Worm (Caenorhabditis elegans): ENCODE measurements around the gene mccc-2.

The mccc-2 gene

DNA sequence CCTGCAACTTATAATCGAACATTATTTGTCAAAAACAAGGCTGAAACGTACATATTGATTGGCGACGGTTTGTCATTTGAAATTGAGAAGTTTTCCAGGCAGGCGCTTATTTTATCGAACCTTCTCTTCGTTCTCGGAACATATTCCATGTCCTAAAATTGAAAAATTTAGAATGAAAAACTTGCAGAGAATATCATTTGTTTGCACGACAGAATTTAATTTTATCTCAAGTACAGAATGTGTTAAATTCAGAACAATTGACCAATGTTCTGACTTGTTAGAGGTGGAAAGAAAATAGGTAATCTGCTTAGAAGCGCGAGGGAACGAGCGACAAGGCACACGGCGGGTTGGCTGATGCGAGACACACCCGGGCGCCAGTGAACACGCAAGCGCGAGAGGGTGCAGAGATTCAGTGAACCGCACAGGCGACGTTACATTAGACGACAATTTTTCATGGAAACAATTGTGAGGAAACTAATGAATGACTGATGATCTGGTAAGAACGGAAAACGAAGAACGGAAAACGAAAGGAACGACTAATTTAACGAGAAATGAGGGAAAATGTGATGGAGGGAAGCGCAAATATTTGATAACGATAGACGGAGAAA is 36.7 kb downstream of the mccc-2 start (continued):
- TF ChIP-seq lin-38 (GFP tag; IDR thresholded peaks at IDR 0.05): peak; percentile 40; the same call in 1 of the 2 replicates
- TF ChIP-seq F10B5.3 (tag; optimal IDR thresholded peaks at IDR 0.05): no peak
- peak; percentile 59 for TF ChIP-seq mes-2 (tag; optimal IDR thresholded peaks at IDR 0.05; ENCODE audit: poor library complexity, severe bottlenecking)
- peak; percentile 39 for TF ChIP-seq T20F7.1 (GFP tag; optimal IDR thresholded peaks at IDR 0.05)
- no peak for TF ChIP-seq ceh-44 (GFP tag; IDR thresholded peaks at IDR 0.05)
- no peak for TF ChIP-seq egl-27 (tag; optimal IDR thresholded peaks at IDR 0.05)
- peak; percentile 65 for TF ChIP-seq hlh-30 (tag; optimal IDR thresholded peaks at IDR 0.05; ENCODE audit: insufficient read depth)
- peak; percentile 69 for TF ChIP-seq Y48G9A.11 (GFP tag; IDR thresholded peaks at IDR 0.05)
- TF ChIP-seq snpc-1.2 (GFP tag; IDR thresholded peaks at IDR 0.05): no peak
- TF ChIP-seq dmd-9 (GFP tag; IDR thresholded peaks at IDR 0.05): 0 out of 2 replicates have a peak, but pooled peaks have one; percentile 7
- TF ChIP-seq zip-2 (tag; optimal IDR thresholded peaks at IDR 0.05): no peak
- TF ChIP-seq arid-1 (GFP tag; conservative IDR thresholded peaks at IDR 0.05): no peak
- TF ChIP-seq daf-8 (GFP tag; IDR thresholded peaks at IDR 0.05): no peak
- TF ChIP-seq lin-1 (GFP tag; IDR thresholded peaks at IDR 0.05): peak; percentile 39
- no peak for TF ChIP-seq mdl-1 (tag; optimal IDR thresholded peaks at IDR 0.05)
- peak; percentile 83 for TF ChIP-seq egl-43 (GFP tag; IDR thresholded peaks at IDR 0.05)
- no peak for TF ChIP-seq nhr-42 (GFP tag; IDR thresholded peaks at IDR 0.05)
- no peak for TF ChIP-seq unc-130 (GFP tag; optimal IDR thresholded peaks at IDR 0.05)
- no peak for TF ChIP-seq nhr-102 (tag; optimal IDR thresholded peaks at IDR 0.05)
- TF ChIP-seq tag-97 (GFP tag; IDR thresholded peaks at IDR 0.05): no peak
- no peak for TF ChIP-seq ZK546.5 (tag; optimal IDR thresholded peaks at IDR 0.05)
- no peak for TF ChIP-seq lir-3 (tag; optimal IDR thresholded peaks at IDR 0.05)
- TF ChIP-seq mxl-2 (GFP tag; conservative IDR thresholded peaks at IDR 0.05): no peak
- TF ChIP-seq daf-12 (tag; optimal IDR thresholded peaks at IDR 0.05): no peak

DNA sequence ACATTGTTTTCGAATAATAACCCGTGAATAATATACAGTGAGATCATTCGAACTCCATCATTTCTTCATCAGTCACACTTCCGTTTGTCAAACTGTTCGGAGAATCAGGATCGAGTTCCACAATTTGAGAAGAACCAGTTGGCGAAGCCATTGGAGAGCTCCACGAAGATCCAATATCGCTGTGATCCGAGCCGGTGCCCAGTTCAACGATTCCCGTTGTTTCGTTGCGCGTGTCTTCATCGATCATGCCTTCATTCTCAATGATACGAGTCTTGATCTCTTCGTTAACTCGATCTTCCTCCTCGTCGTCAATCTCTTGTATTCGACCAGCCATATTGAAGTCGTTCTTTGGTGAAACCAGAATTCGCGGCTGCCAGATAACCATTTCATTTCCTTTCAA is 37.5 kb downstream of the mccc-2 start:
- 0 out of 2 replicates have a peak, but pooled peaks have one; percentile 54 for TF ChIP-seq ZK337.2 (GFP tag; IDR thresholded peaks at IDR 0.05)
- 0 out of 4 replicates have a peak, but pooled peaks of 1 of the 2 experiments have one; percentile 6 for TF ChIP-seq madf-5 (GFP tag; IDR thresholded peaks at IDR 0.05)
- TF ChIP-seq mxl-2 (GFP tag; conservative IDR thresholded peaks at IDR 0.05): peak; percentile 49; the same call in 1 of the 2 replicates
- TF ChIP-seq tra-1 (GFP tag; IDR thresholded peaks at IDR 0.05): 0 out of 2 replicates have a peak, but pooled peaks have one; percentile 9
- TF ChIP-seq D1046.2 (GFP tag; IDR thresholded peaks at IDR 0.05): no peak

DNA sequence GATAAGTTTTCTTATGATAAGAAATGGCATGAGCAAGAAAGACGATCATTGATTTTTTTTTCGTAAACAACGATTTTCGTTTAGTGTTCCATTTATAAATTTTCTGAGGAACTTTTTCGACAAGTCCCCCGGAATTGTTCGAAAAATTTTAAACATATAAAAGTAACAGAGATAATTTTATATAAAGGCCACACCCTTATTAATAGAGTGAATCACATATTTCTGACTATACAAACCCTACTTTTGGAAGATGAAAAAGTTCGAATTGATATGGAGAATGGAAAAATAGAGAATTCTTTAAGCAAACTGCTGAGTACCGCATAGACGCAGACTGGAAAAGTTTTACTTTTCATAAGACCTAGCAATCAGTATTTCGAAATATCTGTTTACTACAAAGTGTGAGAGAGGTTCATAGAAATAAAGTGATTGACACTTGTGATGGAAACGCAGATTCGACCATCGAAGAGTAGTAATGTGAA is 38.0 kb downstream of the mccc-2 start:
- TF ChIP-seq snpc-1.2 (GFP tag; IDR thresholded peaks at IDR 0.05) (peak; percentile 46; the same call in 1 of the 2 replicates), unc-39 (tag; optimal IDR thresholded peaks at IDR 0.05) (no peak), F26F4.8 (GFP tag; conservative IDR thresholded peaks at IDR 0.05) (no peak), pha-4 (GFP tag; IDR thresholded peaks at IDR 0.05) (peak; percentile 81), pha-4 (tag; optimal IDR thresholded peaks at IDR 0.05) (peak; percentile 82), php-3 (GFP tag; IDR thresholded peaks at IDR 0.05) (peak; percentile 29; the same call in 1 of the 2 replicates), nhr-28 (tag; optimal IDR thresholded peaks at IDR 0.05) (peak; percentile 74), madf-5 (GFP tag; IDR thresholded peaks at IDR 0.05) (peak in 1 of 2 experiments; percentile 4; a peak in 1 of 4 replicates), nhr-111 (GFP tag; optimal IDR thresholded peaks at IDR 0.05) (peak; percentile 58), mes-2 (tag; optimal IDR thresholded peaks at IDR 0.05; ENCODE audit: poor library complexity, severe bottlenecking) (peak; percentile 63), R02D3.7 (tag; optimal IDR thresholded peaks at IDR 0.05) (no peak), ctbp-1 (GFP tag; IDR thresholded peaks at IDR 0.05) (peak; percentile 76), ceh-28 (tag; optimal IDR thresholded peaks at IDR 0.05) (peak; percentile 36), mdl-1 (tag; optimal IDR thresholded peaks at IDR 0.05) (peak in 1 of 2 experiments; percentile 56), lin-29 (GFP tag; IDR thresholded peaks at IDR 0.05) (peak; percentile 53; the same call in 1 of the 2 replicates), nhr-102 (tag; optimal IDR thresholded peaks at IDR 0.05) (peak; percentile 18), lir-3 (tag; optimal IDR thresholded peaks at IDR 0.05) (peak; percentile 5), tra-1 (GFP tag; IDR thresholded peaks at IDR 0.05) (peak; percentile 87), ZK337.2 (GFP tag; IDR thresholded peaks at IDR 0.05) (no peak), tag-97 (GFP tag; IDR thresholded peaks at IDR 0.05) (peak; percentile 43; the same call in 1 of the 2 replicates), ztf-7 (tag; optimal IDR thresholded peaks at IDR 0.05) (peak; percentile 65), Y5F2A.4 (GFP tag; optimal IDR thresholded peaks at IDR 0.05) (no peak), dve-1 (tag; optimal IDR thresholded peaks at IDR 0.05; ENCODE audit: insufficient read depth) (peak; percentile 94), Y75B8A.6 (GFP tag; IDR thresholded peaks at IDR 0.05) (peak; percentile 85), daf-8 (GFP tag; IDR thresholded peaks at IDR 0.05) (no peak), unc-62 (GFP tag; optimal IDR thresholded peaks at IDR 0.05 in 1 of 2) (no peak), unc-62 (tag; optimal IDR thresholded peaks at IDR 0.05) (no peak)
